Fruit fly (Drosophila melanogaster) Kc167 (cell line): ENCODE results near the gene CSN5.

Source experiments
- Myc ChIP-seq: fragments of >200 bp; optimal IDR thresholded peaks from 2 replicates; lab custom pipeline; 2017; ENCODE audit warnings: missing external identifiers
- Sin3A ChIP-seq: fragments of >200 bp; optimal IDR thresholded peaks from 2 replicates; lab custom pipeline; 2018; ENCODE audit warnings: missing external identifiers
- h ChIP-seq: fragments of >200 bp; optimal IDR thresholded peaks from 3 replicates; lab custom pipeline; 2018; ENCODE audit warnings: missing external identifiers
- insv ChIP-seq: fragments of >200 bp; optimal IDR thresholded peaks from 3 replicates; lab custom pipeline; 2018; ENCODE audit warnings: missing external identifiers
- psq ChIP-seq: fragments of >200 bp; optimal IDR thresholded peaks from 2 replicates; lab custom pipeline; 2017; ENCODE audit warnings: missing external identifiers
- ttk ChIP-seq: sonication (Bioruptor generic); optimal IDR thresholded peaks from 2 replicates; lab custom pipeline; 2017; ENCODE audit warnings: missing external identifiers

DNA sequence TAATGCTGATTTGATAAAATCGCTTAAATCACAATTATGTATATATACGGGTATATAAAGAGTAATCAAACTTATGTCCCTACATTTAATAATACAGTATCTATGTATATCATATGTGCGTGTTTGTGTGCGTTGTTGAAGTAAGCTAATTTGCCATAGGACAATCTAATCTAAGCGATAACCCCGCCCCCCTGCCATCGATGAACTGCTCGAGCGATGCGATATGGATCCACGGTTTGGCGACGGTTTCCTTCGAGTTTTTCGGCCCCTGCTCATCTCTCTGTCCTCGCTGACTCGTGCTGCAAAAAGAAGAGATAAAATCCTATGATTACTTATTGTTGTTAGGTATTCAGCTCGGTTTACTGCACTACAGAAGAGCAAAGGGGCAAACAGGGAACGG is 23.1 kb upstream of the CSN5 start:
- TF ChIP-seq psq (no peak), h (lab: Kevin White, UChicago) (no peak), ttk (lab: Kevin White, UChicago) (no peak), Myc (lab: Kevin White, UChicago) (no peak), Sin3A (lab: Kevin White, UChicago) (no peak), insv (lab: Kevin White, UChicago) (no peak)
